Fruit fly (Drosophila melanogaster): ENCODE data around the gene spict.

The spict gene

dm6 chr2L:12708576-12708975, 4.1 kb downstream of the spict start:
- TF ChIP-seq CG13287 (GFP tag; IDR thresholded peaks at IDR 0.05; ENCODE audit: partially characterized antibody) (no peak), esg (GFP tag; conservative IDR thresholded peaks at IDR 0.05) (no peak), CG15601 (tag; optimal IDR thresholded peaks at IDR 0.05) (no peak), CG10462 (GFP tag; optimal IDR thresholded peaks at IDR 0.05) (no peak), Pdp1 (GFP tag; optimal IDR thresholded peaks at IDR 0.05) (peak in 1 of 2 experiments; percentile 72), gem (tag; optimal IDR thresholded peaks at IDR 0.05) (no peak), ind (GFP tag; optimal IDR thresholded peaks at IDR 0.05) (no peak), Mrtf (GFP tag; IDR thresholded peaks at IDR 0.05) (no peak), Max (GFP tag; optimal IDR thresholded peaks at IDR 0.05) (no peak), exex (tag; optimal IDR thresholded peaks at IDR 0.05) (peak; percentile 88), gt (GFP tag; IDR thresholded peaks at IDR 0.05) (no peak), mirr (GFP tag; optimal IDR thresholded peaks at IDR 0.05) (peak; percentile 82), dysf (GFP tag; IDR thresholded peaks at IDR 0.05) (no peak), ttk (GFP tag; IDR thresholded peaks at IDR 0.05) (no peak), Tbp (GFP tag; optimal IDR thresholded peaks at IDR 0.05) (no peak)

- TF ChIP-seq Camta (GFP tag; optimal IDR thresholded peaks at IDR 0.05) (no peak), Mes4 (GFP tag; optimal IDR thresholded peaks at IDR 0.05) (no peak), pita (GFP tag; optimal IDR thresholded peaks at IDR 0.05) (no peak), CG13624 (GFP tag; optimal IDR thresholded peaks at IDR 0.05) (no peak), HHEX (GFP tag; optimal IDR thresholded peaks at IDR 0.05) (no peak), CG10979 (tag; optimal IDR thresholded peaks at IDR 0.05) (no peak), HLHmδ (GFP tag; optimal IDR thresholded peaks at IDR 0.05) (no peak), fd96Cb (tag; optimal IDR thresholded peaks at IDR 0.05) (no peak), CG14860 (GFP tag; IDR thresholded peaks at IDR 0.05; ENCODE audit: partially characterized antibody) (no peak), CG18476 (GFP tag; optimal IDR thresholded peaks at IDR 0.05) (no peak), salm (tag; optimal IDR thresholded peaks at IDR 0.05) (no peak), Dp (GFP tag; optimal IDR thresholded peaks at IDR 0.05) (peak; percentile 26), CG8089 (GFP tag; optimal IDR thresholded peaks at IDR 0.05) (no peak), CG4282 (GFP tag; optimal IDR thresholded peaks at IDR 0.05) (no peak), CG30403 (GFP tag; optimal IDR thresholded peaks at IDR 0.05) (peak; percentile 9), mld (GFP tag; IDR thresholded peaks at IDR 0.05; ENCODE audit: partially characterized antibody) (no peak), CG2116 (GFP tag; optimal IDR thresholded peaks at IDR 0.05) (peak; percentile 93), CG43689 (GFP tag; IDR thresholded peaks at IDR 0.05) (no peak), CG9932 (GFP tag; IDR thresholded peaks at IDR 0.05) (no peak; the same call in 1 of the 2 replicates), CG30431 (GFP tag; optimal IDR thresholded peaks at IDR 0.05) (no peak), Sox102F (GFP tag; optimal IDR thresholded peaks at IDR 0.05) (no peak), eve (GFP tag; optimal IDR thresholded peaks at IDR 0.05) (no peak), sug (tag; optimal IDR thresholded peaks at IDR 0.05) (no peak), CG1233 (GFP tag; optimal IDR thresholded peaks at IDR 0.05) (no peak), CG15514 (GFP tag; optimal IDR thresholded peaks at IDR 0.05) (peak; percentile 50), Drgx (GFP tag; IDR thresholded peaks at IDR 0.05) (no peak), zen2 (GFP tag; IDR thresholded peaks at IDR 0.05; ENCODE audit: partially characterized antibody) (no peak), cg (GFP tag; optimal IDR thresholded peaks at IDR 0.05) (no peak), CG2202 (tag; optimal IDR thresholded peaks at IDR 0.05) (no peak), dan (GFP tag; IDR thresholded peaks at IDR 0.05) (no peak), crp (GFP tag; optimal IDR thresholded peaks at IDR 0.05) (peak in 1 of 2 experiments; percentile 15), crol (GFP tag; IDR thresholded peaks at IDR 0.05) (peak; percentile 32; the same call in 1 of the 2 replicates), H2.0 (GFP tag; IDR thresholded peaks at IDR 0.05) (no peak), trh (GFP tag; optimal IDR thresholded peaks at IDR 0.05) (no peak), CG9876 (GFP tag; optimal IDR thresholded peaks at IDR 0.05) (no peak), Eip74EF (GFP tag; optimal IDR thresholded peaks at IDR 0.05) (no peak)
These were observed 7.7 kb downstream of the spict start for dm6 chr2L:12712255-12712654.
